Worm (Caenorhabditis elegans): ENCODE data around the gene F21G4.5.

The F21G4.5 gene

ce11 chrX:9931362-9931761, 25.4 kb downstream of the F21G4.5 start, which contains the start of gene nra-3:
nra-3 (minus strand) TSS chrX:9931462.
- TF ChIP-seq ZK185.1 (tag; optimal IDR thresholded peaks at IDR 0.05; ENCODE audit: poor library complexity, severe bottlenecking) (no peak), aptf-2 (GFP tag; conservative IDR thresholded peaks at IDR 0.05) (no peak), K12H6.12 (tag; optimal IDR thresholded peaks at IDR 0.05) (no peak), F10E7.11 (tag; optimal IDR thresholded peaks at IDR 0.05) (no peak), repo-1 (tag; optimal IDR thresholded peaks at IDR 0.05) (no peak), B0336.3 (GFP tag; IDR thresholded peaks at IDR 0.05) (no peak)

- TF ChIP-seq pha-4 (tag; optimal IDR thresholded peaks at IDR 0.05) = no peak
- peak; percentile 50 for TF ChIP-seq madf-10 (tag; optimal IDR thresholded peaks at IDR 0.05)
- TF ChIP-seq sea-2 (GFP tag; IDR thresholded peaks at IDR 0.05) = no peak
- no peak for TF ChIP-seq hlh-26 (GFP tag; conservative IDR thresholded peaks at IDR 0.05)
- TF ChIP-seq F33H1.4 (GFP tag; IDR thresholded peaks at IDR 0.05) = no peak
- TF ChIP-seq madf-8 (GFP tag; conservative IDR thresholded peaks at IDR 0.05) = no peak
- no peak for TF ChIP-seq atf-7 (tag; optimal IDR thresholded peaks at IDR 0.05)
- peak; percentile 9 for TF ChIP-seq lin-54 (GFP tag; optimal IDR thresholded peaks at IDR 0.05)
- no peak for TF ChIP-seq snpc-3.4 (tag; optimal IDR thresholded peaks at IDR 0.05)
- TF ChIP-seq Y79H2A.3 (GFP tag; conservative IDR thresholded peaks at IDR 0.05) = no peak
- TF ChIP-seq ceh-40 (GFP tag; IDR thresholded peaks at IDR 0.05) = no peak
- no peak for TF ChIP-seq tlf-1 (GFP tag; optimal IDR thresholded peaks at IDR 0.05)
- peak; percentile 11 for TF ChIP-seq somi-1 (GFP tag; optimal IDR thresholded peaks at IDR 0.05)
- 0 out of 2 replicates have a peak, but pooled peaks have one; percentile 30 for TF ChIP-seq Y56A3A.18 (GFP tag; IDR thresholded peaks at IDR 0.05)
- TF ChIP-seq let-607 (tag; optimal IDR thresholded peaks at IDR 0.05) = peak in 1 of 2 experiments; percentile 36
- TF ChIP-seq F10E7.11 (tag; optimal IDR thresholded peaks at IDR 0.05) = no peak
- TF ChIP-seq unc-130 (GFP tag; optimal IDR thresholded peaks at IDR 0.05) = no peak
- TF ChIP-seq mcd-1 (GFP tag; IDR thresholded peaks at IDR 0.05) = peak; percentile 53; the same call in 1 of the 2 replicates
- TF ChIP-seq ztf-26 (tag; optimal IDR thresholded peaks at IDR 0.05) = peak; percentile 42
- no peak for TF ChIP-seq xnd-1 (tag; optimal IDR thresholded peaks at IDR 0.05)
- no peak for TF ChIP-seq ceh-100 (GFP tag; IDR thresholded peaks at IDR 0.05)
- TF ChIP-seq lir-1 (GFP tag; conservative IDR thresholded peaks at IDR 0.05) = peak; percentile 92
- no peak for TF ChIP-seq egl-18 (GFP tag; IDR thresholded peaks at IDR 0.05)
- TF ChIP-seq snpc-1.3 (tag; optimal IDR thresholded peaks at IDR 0.05; ENCODE audit: insufficient read depth) = no peak
- TF ChIP-seq hmg-1.2 (GFP tag; IDR thresholded peaks at IDR 0.05) = peak; percentile 74; the same call in 1 of the 2 replicates
- TF ChIP-seq hrde-1 (tag; optimal IDR thresholded peaks at IDR 0.05; ENCODE audit: borderline replicate concordance) = no peak
- TF ChIP-seq sptf-2 (GFP tag; optimal IDR thresholded peaks at IDR 0.05) = no peak
- peak; percentile 71; the same call in 1 of the 2 replicates for TF ChIP-seq B0336.3 (GFP tag; IDR thresholded peaks at IDR 0.05)
- TF ChIP-seq ekl-4 (GFP tag; IDR thresholded peaks at IDR 0.05) = no peak
- TF ChIP-seq efl-1 (GFP tag; optimal IDR thresholded peaks at IDR 0.05) = no peak
- TF ChIP-seq snpc-4 (GFP tag; optimal IDR thresholded peaks at IDR 0.05) = no peak
- TF ChIP-seq snpc-4 (tag; optimal IDR thresholded peaks at IDR 0.05) = peak in 3 of 4 experiments; percentile 8 to 47 (median 40)
- TF ChIP-seq F23B12.7 (tag; optimal IDR thresholded peaks at IDR 0.05; ENCODE audit: insufficient read depth) = no peak
- TF ChIP-seq ama-1 (optimal IDR thresholded peaks at IDR 0.05) = no peak
- no peak for TF ChIP-seq ama-1 (GFP tag; optimal IDR thresholded peaks at IDR 0.05)
- TF ChIP-seq zim-3 (tag; optimal IDR thresholded peaks at IDR 0.05) = no peak
- no peak for TF ChIP-seq nhr-27 (tag; optimal IDR thresholded peaks at IDR 0.05)
- TF ChIP-seq ztf-6 (GFP tag; IDR thresholded peaks at IDR 0.05) = no peak
- TF ChIP-seq akir-1 (GFP tag; optimal IDR thresholded peaks at IDR 0.05) = no peak
- no peak for TF ChIP-seq B0261.1 (tag; optimal IDR thresholded peaks at IDR 0.05)
- peak; percentile 17 for TF ChIP-seq ets-4 (GFP tag; optimal IDR thresholded peaks at IDR 0.05)
- TF ChIP-seq ztf-18 (tag; optimal IDR thresholded peaks at IDR 0.05) = no peak
Measured at ce11 chrX:9932226-9932773, 26.4 kb downstream of the F21G4.5 start, which contains the start of gene tsp-21. tsp-21 (plus strand) TSS chrX:9932371.

Data from whole organism, young adult.